Fruit fly (Drosophila melanogaster): Measurements from ENCODE around the gene dos.

Gene dos

dm6 chr3L:2552116-2552843 is 36.9 kb upstream of the dos start (continued):
- peak; percentile 37 for TF ChIP-seq Meics (GFP tag; optimal IDR thresholded peaks at IDR 0.05)
- TF ChIP-seq stwl (tag; optimal IDR thresholded peaks at IDR 0.05), result peak; percentile 16
- peak; percentile 44 for TF ChIP-seq CG12659 (GFP tag; optimal IDR thresholded peaks at IDR 0.05)
- peak; percentile 37 for TF ChIP-seq CG30431 (GFP tag; optimal IDR thresholded peaks at IDR 0.05)
- TF ChIP-seq CG12744 (GFP tag; optimal IDR thresholded peaks at IDR 0.05), result peak; percentile 38
- TF ChIP-seq Xbp1 (GFP tag; optimal IDR thresholded peaks at IDR 0.05), result peak; percentile 66
- peak; percentile 9 for TF ChIP-seq CG1233 (GFP tag; optimal IDR thresholded peaks at IDR 0.05)
- TF ChIP-seq vnd (GFP tag; IDR thresholded peaks at IDR 0.05; ENCODE audit: partially characterized antibody), result no peak
- TF ChIP-seq tin (GFP tag; optimal IDR thresholded peaks at IDR 0.05), result peak; percentile 75
- peak; percentile 13 for TF ChIP-seq NK7.1 (GFP tag; optimal IDR thresholded peaks at IDR 0.05)
- TF ChIP-seq CG8944 (GFP tag; optimal IDR thresholded peaks at IDR 0.05), result peak; percentile 48
- TF ChIP-seq Mad (GFP tag; optimal IDR thresholded peaks at IDR 0.05), result no peak
- TF ChIP-seq CG2678 (tag; optimal IDR thresholded peaks at IDR 0.05), result peak; percentile 74
- no peak for TF ChIP-seq en (GFP tag; optimal IDR thresholded peaks at IDR 0.05)
- TF ChIP-seq CG17385 (GFP tag; optimal IDR thresholded peaks at IDR 0.05), result peak; percentile 47
- no peak for TF ChIP-seq hb (GFP tag; IDR thresholded peaks at IDR 0.05; ENCODE audit: partially characterized antibody)
- peak; percentile 43 for TF ChIP-seq CG7745 (tag; optimal IDR thresholded peaks at IDR 0.05)
- TF ChIP-seq CG7271 (tag; optimal IDR thresholded peaks at IDR 0.05), result no peak
- TF ChIP-seq CG32767 (GFP tag; IDR thresholded peaks at IDR 0.05), result no peak
- peak; percentile 71 for TF ChIP-seq CG8388 (GFP tag; optimal IDR thresholded peaks at IDR 0.05)
- no peak for TF ChIP-seq BEAF-32 (GFP tag; optimal IDR thresholded peaks at IDR 0.05)
- peak; percentile 52 for TF ChIP-seq Mes4 (GFP tag; optimal IDR thresholded peaks at IDR 0.05)
- TF ChIP-seq CG9437 (GFP tag; optimal IDR thresholded peaks at IDR 0.05), result peak; percentile 43
- TF ChIP-seq slou (GFP tag; optimal IDR thresholded peaks at IDR 0.05), result no peak
- TF ChIP-seq al (GFP tag; IDR thresholded peaks at IDR 0.05), result 0 out of 2 replicates have a peak, but pooled peaks have one; percentile 19
- TF ChIP-seq tap (tag; optimal IDR thresholded peaks at IDR 0.05), result peak; percentile 69
- TF ChIP-seq knrl (GFP tag; IDR thresholded peaks at IDR 0.05; ENCODE audit: partially characterized antibody), result no peak
- peak; percentile 18 for TF ChIP-seq D19B (GFP tag; optimal IDR thresholded peaks at IDR 0.05)
- TF ChIP-seq ewg (GFP tag; optimal IDR thresholded peaks at IDR 0.05), result peak; percentile 54
- peak; percentile 17 for TF ChIP-seq Antp (GFP tag; optimal IDR thresholded peaks at IDR 0.05)
- no peak for TF ChIP-seq fru (optimal IDR thresholded peaks at IDR 0.05)
- peak; percentile 78 for TF ChIP-seq phol (tag; optimal IDR thresholded peaks at IDR 0.05)
- TF ChIP-seq CG15601 (tag; optimal IDR thresholded peaks at IDR 0.05), result peak; percentile 80
- TF ChIP-seq CG8281 (tag; optimal IDR thresholded peaks at IDR 0.05), result peak; percentile 20
- TF ChIP-seq CG42726 (GFP tag; IDR thresholded peaks at IDR 0.05; ENCODE audit: partially characterized antibody), result no peak
- peak; percentile 72 for TF ChIP-seq nmo (GFP tag; optimal IDR thresholded peaks at IDR 0.05)
- TF ChIP-seq pb (GFP tag; optimal IDR thresholded peaks at IDR 0.05), result peak; percentile 17
- TF ChIP-seq CG13123 (GFP tag; optimal IDR thresholded peaks at IDR 0.05), result peak; percentile 26
- TF ChIP-seq Opbp (GFP tag; IDR thresholded peaks at IDR 0.05; ENCODE audit: partially characterized antibody), result no peak
- peak; percentile 18 for TF ChIP-seq shn (GFP tag; optimal IDR thresholded peaks at IDR 0.05)
- peak; percentile 55; the same call in 1 of the 2 replicates for TF ChIP-seq slbo (GFP tag; IDR thresholded peaks at IDR 0.05)
- TF ChIP-seq bbx (GFP tag; IDR thresholded peaks at IDR 0.05; ENCODE audit: partially characterized antibody), result no peak
- no peak for TF ChIP-seq D (optimal IDR thresholded peaks at IDR 0.05)
- TF ChIP-seq D (GFP tag; optimal IDR thresholded peaks at IDR 0.05), result peak; percentile 79
- peak; percentile 27 for TF ChIP-seq CG12769 (tag; optimal IDR thresholded peaks at IDR 0.05)
- TF ChIP-seq CG4730 (GFP tag; IDR thresholded peaks at IDR 0.05), result 0 out of 2 replicates have a peak, but pooled peaks have one; percentile 38
- TF ChIP-seq insv (GFP tag; optimal IDR thresholded peaks at IDR 0.05), result no peak
- no peak for TF ChIP-seq Doc3 (GFP tag; IDR thresholded peaks at IDR 0.05; ENCODE audit: partially characterized antibody)
